In genomic region chr2L:7564856-7565255, dm6 we compare ENCODE assay signal across 1 fruit fly cellular context.
TF ChIP-seq lines count a peak whose summit lies in the region.

No protein-coding gene starts in this region.

TF ChIP-seq in whole organism, embryonic, 481 proteins besides CTCF, POLR2A, EP300 and RAD21 (continued from another document and continues in another):
- TF ChIP-seq CG34422 (GFP tag; IDR thresholded peaks at IDR 0.05; lab: Robert Waterston, UW) = 0 out of 3 replicates have a peak, but pooled peaks have one; percentile 43
- TF ChIP-seq Max (GFP tag; optimal IDR thresholded peaks at IDR 0.05; lab: Kevin White, UChicago) = peak; percentile 34
- TF ChIP-seq CG2199 (GFP tag; IDR thresholded peaks at IDR 0.05; lab: Robert Waterston, UW) = peak; percentile 83; the same call in 2 of the 3 replicates
- TF ChIP-seq H2.0 (GFP tag; IDR thresholded peaks at IDR 0.05; lab: Robert Waterston, UW) = peak; percentile 52
- no peak for TF ChIP-seq CG10543 (GFP tag; optimal IDR thresholded peaks at IDR 0.05; lab: Kevin White, UChicago)
- no peak for TF ChIP-seq Adf1 (GFP tag; IDR thresholded peaks at IDR 0.05; lab: Robert Waterston, UW)
- peak; percentile 51 for TF ChIP-seq CG6272 (GFP tag; IDR thresholded peaks at IDR 0.05; lab: Robert Waterston, UW)
- peak; percentile 49 for TF ChIP-seq her (GFP tag; optimal IDR thresholded peaks at IDR 0.05; lab: Kevin White, UChicago)
- peak; percentile 57 for TF ChIP-seq CG8388 (GFP tag; optimal IDR thresholded peaks at IDR 0.05; lab: Kevin White, UChicago)
- TF ChIP-seq stwl (tag; optimal IDR thresholded peaks at IDR 0.05; lab: Kevin White, UChicago) = no peak
- peak; percentile 9 for TF ChIP-seq Hand (GFP tag; optimal IDR thresholded peaks at IDR 0.05; lab: Kevin White, UChicago)
- no peak for TF ChIP-seq ro (GFP tag; IDR thresholded peaks at IDR 0.05; lab: Robert Waterston, UW)
- peak; percentile 77 for TF ChIP-seq mam (GFP tag; optimal IDR thresholded peaks at IDR 0.05; lab: Kevin White, UChicago)
- peak; percentile 38; the same call in 1 of the 2 replicates for TF ChIP-seq Ada2b (GFP tag; IDR thresholded peaks at IDR 0.05; lab: Robert Waterston, UW)
- TF ChIP-seq CG17568 (GFP tag; optimal IDR thresholded peaks at IDR 0.05; lab: Kevin White, UChicago) = peak; percentile 35
- TF ChIP-seq CG4424 (GFP tag; optimal IDR thresholded peaks at IDR 0.05; lab: Kevin White, UChicago) = peak; percentile 73
- TF ChIP-seq HLH3B (GFP tag; IDR thresholded peaks at IDR 0.05; lab: Robert Waterston, UW) = peak; percentile 71
- TF ChIP-seq CG6689 (GFP tag; IDR thresholded peaks at IDR 0.05; lab: Robert Waterston, UW) = peak; percentile 67
- TF ChIP-seq Lpt (GFP tag; optimal IDR thresholded peaks at IDR 0.05; lab: Kevin White, UChicago) = no peak
- TF ChIP-seq bigmax (GFP tag; optimal IDR thresholded peaks at IDR 0.05; lab: Kevin White, UChicago) = no peak
- TF ChIP-seq grn (GFP tag; optimal IDR thresholded peaks at IDR 0.05; lab: Kevin White, UChicago) = no peak
- TF ChIP-seq Taf1 (GFP tag; IDR thresholded peaks at IDR 0.05; lab: Robert Waterston, UW) = no peak
- peak; percentile 71 for TF ChIP-seq CG6254 (GFP tag; optimal IDR thresholded peaks at IDR 0.05; lab: Kevin White, UChicago)
- TF ChIP-seq Hmr (GFP tag; optimal IDR thresholded peaks at IDR 0.05; lab: Kevin White, UChicago) = peak; percentile 60
- no peak for TF ChIP-seq cwo (GFP tag; optimal IDR thresholded peaks at IDR 0.05; lab: Kevin White, UChicago)
- no peak for TF ChIP-seq unc-4 (GFP tag; IDR thresholded peaks at IDR 0.05; lab: Robert Waterston, UW; ENCODE audit: partially characterized antibody)
- TF ChIP-seq Scr (GFP tag; IDR thresholded peaks at IDR 0.05; lab: Robert Waterston, UW; ENCODE audit: partially characterized antibody) = no peak
- TF ChIP-seq nom (GFP tag; optimal IDR thresholded peaks at IDR 0.05; lab: Kevin White, UChicago) = no peak
- TF ChIP-seq CG17385 (GFP tag; optimal IDR thresholded peaks at IDR 0.05; lab: Kevin White, UChicago) = peak; percentile 52
- no peak for TF ChIP-seq hkb (optimal IDR thresholded peaks at IDR 0.05; lab: Kevin White, UChicago)
- TF ChIP-seq hkb (GFP tag; IDR thresholded peaks at IDR 0.05; lab: Robert Waterston, UW) = peak; percentile 71
- peak; percentile 78 for TF ChIP-seq gsb-n (tag; optimal IDR thresholded peaks at IDR 0.05; lab: Kevin White, UChicago)
- no peak for TF ChIP-seq abd-A (tag; optimal IDR thresholded peaks at IDR 0.05; lab: Kevin White, UChicago)
- no peak for TF ChIP-seq CG4360 (GFP tag; IDR thresholded peaks at IDR 0.05; lab: Robert Waterston, UW)
- no peak for TF ChIP-seq Stat92E (GFP tag; optimal IDR thresholded peaks at IDR 0.05; lab: Kevin White, UChicago)
- peak; percentile 61 for TF ChIP-seq NC2α (GFP tag; optimal IDR thresholded peaks at IDR 0.05; lab: Kevin White, UChicago)
- no peak for TF ChIP-seq cato (GFP tag; optimal IDR thresholded peaks at IDR 0.05; lab: Kevin White, UChicago; ENCODE audit: borderline replicate concordance)
- peak; percentile 6 for TF ChIP-seq CG15011 (GFP tag; optimal IDR thresholded peaks at IDR 0.05; lab: Kevin White, UChicago)
- TF ChIP-seq slbo (GFP tag; IDR thresholded peaks at IDR 0.05; lab: Robert Waterston, UW) = peak; percentile 69
- TF ChIP-seq CG9876 (GFP tag; optimal IDR thresholded peaks at IDR 0.05; lab: Kevin White, UChicago) = peak; percentile 25
- peak in 1 of 2 experiments; percentile 37 for TF ChIP-seq Hr78 (GFP tag; optimal IDR thresholded peaks at IDR 0.05; lab: Kevin White, UChicago)
- peak; percentile 63 for TF ChIP-seq CG17361 (GFP tag; IDR thresholded peaks at IDR 0.05; lab: Robert Waterston, UW)
- peak; percentile 64 for TF ChIP-seq crc (GFP tag; optimal IDR thresholded peaks at IDR 0.05; lab: Kevin White, UChicago)
- no peak for TF ChIP-seq ash1 (GFP tag; optimal IDR thresholded peaks at IDR 0.05; lab: Kevin White, UChicago)
- peak; percentile 41 for TF ChIP-seq CG3163 (GFP tag; optimal IDR thresholded peaks at IDR 0.05; lab: Kevin White, UChicago)
- peak; percentile 73 for TF ChIP-seq Xbp1 (GFP tag; optimal IDR thresholded peaks at IDR 0.05; lab: Kevin White, UChicago)
- TF ChIP-seq CG3407 (GFP tag; optimal IDR thresholded peaks at IDR 0.05; lab: Kevin White, UChicago) = peak; percentile 51
- peak; percentile 41 for TF ChIP-seq trh (GFP tag; optimal IDR thresholded peaks at IDR 0.05; lab: Kevin White, UChicago)
- peak; percentile 88 for TF ChIP-seq Xrp1 (GFP tag; IDR thresholded peaks at IDR 0.05; lab: Robert Waterston, UW)
- peak; percentile 28; the same call in 1 of the 2 replicates for TF ChIP-seq dimm (GFP tag; IDR thresholded peaks at IDR 0.05; lab: Robert Waterston, UW)
- TF ChIP-seq C15 (GFP tag; IDR thresholded peaks at IDR 0.05; lab: Robert Waterston, UW) = peak; percentile 46; the same call in 1 of the 3 replicates
- no peak for TF ChIP-seq CG12071 (GFP tag; optimal IDR thresholded peaks at IDR 0.05; lab: Kevin White, UChicago)
- TF ChIP-seq Rfx (GFP tag; IDR thresholded peaks at IDR 0.05; lab: Robert Waterston, UW) = peak; percentile 63
- peak; percentile 74 for TF ChIP-seq ems (GFP tag; optimal IDR thresholded peaks at IDR 0.05; lab: Kevin White, UChicago)
- TF ChIP-seq CG6654 (GFP tag; optimal IDR thresholded peaks at IDR 0.05; lab: Kevin White, UChicago) = no peak
- peak; percentile 70; the same call in 1 of the 3 replicates for TF ChIP-seq CG11456 (GFP tag; IDR thresholded peaks at IDR 0.05; lab: Robert Waterston, UW)
- no peak for TF ChIP-seq Dip2 (GFP tag; IDR thresholded peaks at IDR 0.05; lab: Robert Waterston, UW)
- no peak for TF ChIP-seq bowl (GFP tag; IDR thresholded peaks at IDR 0.05; lab: Robert Waterston, UW)
- no peak for TF ChIP-seq sqz (GFP tag; optimal IDR thresholded peaks at IDR 0.05; lab: Kevin White, UChicago)
- peak; percentile 70 for TF ChIP-seq CG7556 (GFP tag; optimal IDR thresholded peaks at IDR 0.05; lab: Kevin White, UChicago)
- peak; percentile 72 for TF ChIP-seq Optix (GFP tag; IDR thresholded peaks at IDR 0.05; lab: Robert Waterston, UW)
- peak; percentile 75 for TF ChIP-seq sim (GFP tag; IDR thresholded peaks at IDR 0.05; lab: Robert Waterston, UW)
- TF ChIP-seq h (optimal IDR thresholded peaks at IDR 0.05; lab: Kevin White, UChicago) = no peak
- TF ChIP-seq CG32772 (GFP tag; IDR thresholded peaks at IDR 0.05; lab: Robert Waterston, UW) = peak; percentile 64
- TF ChIP-seq CG11723 (GFP tag; optimal IDR thresholded peaks at IDR 0.05; lab: Kevin White, UChicago) = peak; percentile 56
- TF ChIP-seq CG42726 (GFP tag; IDR thresholded peaks at IDR 0.05; lab: Robert Waterston, UW; ENCODE audit: partially characterized antibody) = no peak
- TF ChIP-seq Dref (GFP tag; IDR thresholded peaks at IDR 0.05; lab: Robert Waterston, UW) = no peak
- peak; percentile 84 for TF ChIP-seq Antp (GFP tag; optimal IDR thresholded peaks at IDR 0.05; lab: Kevin White, UChicago)
- peak; percentile 80 for TF ChIP-seq otp (GFP tag; IDR thresholded peaks at IDR 0.05; lab: Robert Waterston, UW)
- TF ChIP-seq pzg (GFP tag; optimal IDR thresholded peaks at IDR 0.05; lab: Kevin White, UChicago) = no peak
- 0 out of 2 replicates have a peak, but pooled peaks have one; percentile 37 for TF ChIP-seq stc (GFP tag; IDR thresholded peaks at IDR 0.05; lab: Robert Waterston, UW)
- peak; percentile 68 for TF ChIP-seq Mes4 (GFP tag; optimal IDR thresholded peaks at IDR 0.05; lab: Kevin White, UChicago)
- no peak for TF ChIP-seq Hr39 (optimal IDR thresholded peaks at IDR 0.05; lab: Kevin White, UChicago)
- no peak for TF ChIP-seq schlank (tag; optimal IDR thresholded peaks at IDR 0.05; lab: Kevin White, UChicago)
- TF ChIP-seq Kr (GFP tag; optimal IDR thresholded peaks at IDR 0.05; lab: Kevin White, UChicago) = no peak
- TF ChIP-seq Bteb2 (GFP tag; optimal IDR thresholded peaks at IDR 0.05; lab: Kevin White, UChicago) = peak; percentile 69
- TF ChIP-seq CG4854 (GFP tag; optimal IDR thresholded peaks at IDR 0.05; lab: Kevin White, UChicago) = peak; percentile 24
- TF ChIP-seq CG14860 (GFP tag; IDR thresholded peaks at IDR 0.05; lab: Robert Waterston, UW; ENCODE audit: partially characterized antibody) = no peak
- TF ChIP-seq lilli (GFP tag; optimal IDR thresholded peaks at IDR 0.05; lab: Kevin White, UChicago) = peak; percentile 61
- TF ChIP-seq NC2β (GFP tag; optimal IDR thresholded peaks at IDR 0.05; lab: Kevin White, UChicago) = peak; percentile 75
- TF ChIP-seq MTF-1 (GFP tag; optimal IDR thresholded peaks at IDR 0.05; lab: Kevin White, UChicago; ENCODE audit: borderline replicate concordance) = peak; percentile 21
- TF ChIP-seq ranshi (GFP tag; IDR thresholded peaks at IDR 0.05; lab: Robert Waterston, UW) = peak; percentile 75; the same call in 1 of the 2 replicates
- TF ChIP-seq grau (tag; optimal IDR thresholded peaks at IDR 0.05; lab: Kevin White, UChicago) = peak; percentile 72
- no peak for TF ChIP-seq Dp (GFP tag; optimal IDR thresholded peaks at IDR 0.05; lab: Kevin White, UChicago)
- peak; percentile 35 for TF ChIP-seq CG2202 (tag; optimal IDR thresholded peaks at IDR 0.05; lab: Kevin White, UChicago)
- TF ChIP-seq Dek (tag; optimal IDR thresholded peaks at IDR 0.05; lab: Kevin White, UChicago) = peak; percentile 29
- peak; percentile 47; the same call in 1 of the 2 replicates for TF ChIP-seq CG11247 (GFP tag; IDR thresholded peaks at IDR 0.05; lab: Robert Waterston, UW)
- peak; percentile 31; the same call in 1 of the 2 replicates for TF ChIP-seq ssp (GFP tag; IDR thresholded peaks at IDR 0.05; lab: Robert Waterston, UW)
- TF ChIP-seq bab2 (GFP tag; optimal IDR thresholded peaks at IDR 0.05; lab: Kevin White, UChicago) = peak; percentile 76
- TF ChIP-seq seq (GFP tag; IDR thresholded peaks at IDR 0.05; lab: Robert Waterston, UW) = peak; percentile 67
- TF ChIP-seq CG10979 (tag; optimal IDR thresholded peaks at IDR 0.05; lab: Kevin White, UChicago) = peak; percentile 76
- TF ChIP-seq knrl (GFP tag; IDR thresholded peaks at IDR 0.05; lab: Robert Waterston, UW; ENCODE audit: partially characterized antibody) = no peak
- peak; percentile 64 for TF ChIP-seq phol (tag; optimal IDR thresholded peaks at IDR 0.05; lab: Kevin White, UChicago)
- no peak for TF ChIP-seq D19B (GFP tag; optimal IDR thresholded peaks at IDR 0.05; lab: Kevin White, UChicago)
- TF ChIP-seq usp (GFP tag; optimal IDR thresholded peaks at IDR 0.05; lab: Kevin White, UChicago) = no peak
- TF ChIP-seq CG1832 (GFP tag; optimal IDR thresholded peaks at IDR 0.05; lab: Kevin White, UChicago) = no peak
- TF ChIP-seq Hmx (GFP tag; optimal IDR thresholded peaks at IDR 0.05; lab: Kevin White, UChicago) = no peak
- TF ChIP-seq CG9609 (GFP tag; optimal IDR thresholded peaks at IDR 0.05; lab: Kevin White, UChicago) = peak; percentile 64
- TF ChIP-seq CG8478 (optimal IDR thresholded peaks at IDR 0.05; lab: Kevin White, UChicago) = no peak
- no peak for TF ChIP-seq aop (GFP tag; IDR thresholded peaks at IDR 0.05; lab: Robert Waterston, UW)
- TF ChIP-seq MBD-R2 (GFP tag; IDR thresholded peaks at IDR 0.05; lab: Robert Waterston, UW) = peak; percentile 32; the same call in 1 of the 2 replicates
- peak; percentile 56 for TF ChIP-seq ind (GFP tag; optimal IDR thresholded peaks at IDR 0.05; lab: Kevin White, UChicago)
- TF ChIP-seq Awh (GFP tag; IDR thresholded peaks at IDR 0.05; lab: Robert Waterston, UW) = peak; percentile 79
- peak; percentile 69 for TF ChIP-seq dmrt99B (tag; optimal IDR thresholded peaks at IDR 0.05; lab: Kevin White, UChicago)
- TF ChIP-seq tin (GFP tag; optimal IDR thresholded peaks at IDR 0.05; lab: Kevin White, UChicago) = peak; percentile 81
- TF ChIP-seq CG13624 (GFP tag; optimal IDR thresholded peaks at IDR 0.05; lab: Kevin White, UChicago) = peak; percentile 68
- no peak for TF ChIP-seq CG6791 (GFP tag; IDR thresholded peaks at IDR 0.05; lab: Robert Waterston, UW; ENCODE audit: partially characterized antibody)
- no peak for TF ChIP-seq hb (GFP tag; IDR thresholded peaks at IDR 0.05; lab: Robert Waterston, UW; ENCODE audit: partially characterized antibody)
- TF ChIP-seq az2 (GFP tag; optimal IDR thresholded peaks at IDR 0.05; lab: Kevin White, UChicago) = peak; percentile 69
- TF ChIP-seq CG11560 (tag; IDR thresholded peaks at IDR 0.05; lab: Robert Waterston, UW) = no peak
- TF ChIP-seq NK7.1 (GFP tag; optimal IDR thresholded peaks at IDR 0.05; lab: Kevin White, UChicago) = peak; percentile 58
- no peak for TF ChIP-seq Opbp (GFP tag; IDR thresholded peaks at IDR 0.05; lab: Robert Waterston, UW; ENCODE audit: partially characterized antibody)
- no peak for TF ChIP-seq CG7928 (GFP tag; optimal IDR thresholded peaks at IDR 0.05; lab: Kevin White, UChicago)
- no peak for TF ChIP-seq Hey (tag; optimal IDR thresholded peaks at IDR 0.05; lab: Kevin White, UChicago)
- TF ChIP-seq ab (GFP tag; optimal IDR thresholded peaks at IDR 0.05; lab: Kevin White, UChicago) = peak; percentile 43
- TF ChIP-seq Usf (GFP tag; optimal IDR thresholded peaks at IDR 0.05; lab: Kevin White, UChicago) = peak; percentile 48
- TF ChIP-seq CG17802 (tag; optimal IDR thresholded peaks at IDR 0.05; lab: Kevin White, UChicago) = peak; percentile 51
- peak; percentile 79 for TF ChIP-seq CG10366 (GFP tag; IDR thresholded peaks at IDR 0.05; lab: Robert Waterston, UW)
- TF ChIP-seq CG15269 (tag; optimal IDR thresholded peaks at IDR 0.05; lab: Kevin White, UChicago) = peak; percentile 35
- peak; percentile 66 for TF ChIP-seq CG17829 (tag; optimal IDR thresholded peaks at IDR 0.05; lab: Kevin White, UChicago)
- TF ChIP-seq CG33213 (GFP tag; optimal IDR thresholded peaks at IDR 0.05; lab: Kevin White, UChicago) = peak; percentile 66
- TF ChIP-seq PHDP (tag; optimal IDR thresholded peaks at IDR 0.05; lab: Kevin White, UChicago) = peak; percentile 49
- TF ChIP-seq Blimp-1 (GFP tag; optimal IDR thresholded peaks at IDR 0.05; lab: Kevin White, UChicago) = peak; percentile 52
- TF ChIP-seq lola (GFP tag; optimal IDR thresholded peaks at IDR 0.05; lab: Kevin White, UChicago) = peak in 1 of 3 experiments; percentile 80
- no peak for TF ChIP-seq Dll (GFP tag; IDR thresholded peaks at IDR 0.05; lab: Robert Waterston, UW; ENCODE audit: partially characterized antibody)
- TF ChIP-seq CG12659 (GFP tag; optimal IDR thresholded peaks at IDR 0.05; lab: Kevin White, UChicago) = peak; percentile 34
- no peak for TF ChIP-seq bbx (GFP tag; IDR thresholded peaks at IDR 0.05; lab: Robert Waterston, UW; ENCODE audit: partially characterized antibody)
- no peak for TF ChIP-seq HmgZ (tag; optimal IDR thresholded peaks at IDR 0.05; lab: Kevin White, UChicago)
- TF ChIP-seq Deaf1 (tag; optimal IDR thresholded peaks at IDR 0.05; lab: Kevin White, UChicago) = no peak
- TF ChIP-seq ERR (GFP tag; optimal IDR thresholded peaks at IDR 0.05; lab: Kevin White, UChicago) = peak; percentile 51
- TF ChIP-seq run (tag; optimal IDR thresholded peaks at IDR 0.05; lab: Kevin White, UChicago) = no peak
